Worm (Caenorhabditis elegans) whole organism, young adult: ENCODE data around the gene K08D12.3.
A peak's percentile ranks its signal among the peaks of the same experiment; 100 is the strongest.

Experiments
- B0035.1 ChIP-seq: sonication (generic microtip); optimal IDR thresholded peaks from 2 replicates; lab custom pipeline; 2016; ENCODE audit warnings: missing genetic modification characterization, mild to moderate bottlenecking, missing compliant biosample characterization, missing genotype, missing genetic modification reagents
- B0261.1 ChIP-seq: sonication (generic microtip); optimal IDR thresholded peaks from 2 replicates; lab custom pipeline; 2016; ENCODE audit warnings: mild to moderate bottlenecking, missing genetic modification characterization, moderate library complexity, missing compliant biosample characterization
- B0336.3 ChIP-seq: fragments of 200-800 bp; sonication (Bioruptor generic); IDR thresholded peaks from 2 replicates; pipeline ENCODE4 v1.3.6; 2022; ENCODE audit warnings: missing genetic modification characterization, missing compliant biosample characterization
- F23B12.7 ChIP-seq: sonication (generic microtip); optimal IDR thresholded peaks from 2 replicates; lab custom pipeline; 2017; ENCODE audit warnings: missing genetic modification characterization, mild to moderate bottlenecking, missing compliant biosample characterization, antibody characterized with exemption, moderate library complexity; ENCODE audit not compliant: insufficient read depth
- F39B2.1 ChIP-seq: fragments of 200-800 bp; sonication (Bioruptor generic); IDR thresholded peaks from 2 replicates; pipeline ENCODE4 v1.3.6; 2022; ENCODE audit warnings: missing genetic modification reagents, missing genetic modification characterization, missing compliant biosample characterization
- F55B11.4 ChIP-seq: sonication (generic microtip); optimal IDR thresholded peaks from 2 replicates; lab custom pipeline; 2016; ENCODE audit warnings: missing compliant biosample characterization, missing genetic modification characterization, borderline replicate concordance; ENCODE audit not compliant: insufficient read depth
- F57C9.4 ChIP-seq: sonication (generic microtip); optimal IDR thresholded peaks from 2 replicates; lab custom pipeline; 2017; ENCODE audit warnings: mild to moderate bottlenecking, missing genetic modification characterization, missing compliant biosample characterization
- T26A5.8 ChIP-seq: sonication (generic microtip); optimal IDR thresholded peaks from 2 replicates; lab custom pipeline; 2016; ENCODE audit warnings: missing genetic modification characterization, missing compliant biosample characterization
- Y53F4B.3 ChIP-seq: fragments of 200-800 bp; sonication (Bioruptor generic); IDR thresholded peaks from 2 replicates; pipeline ENCODE4 v1.3.6; 2022; ENCODE audit warnings: missing genetic modification reagents, missing genetic modification characterization, missing compliant biosample characterization
- Y53G8AR.9 ChIP-seq: fragments of 200-800 bp; sonication (Bioruptor generic); conservative IDR thresholded peaks from 2 replicates; pipeline ENCODE4 v1.3.6; 2022; ENCODE audit warnings: missing genetic modification reagents, missing genetic modification characterization, missing compliant biosample characterization
- attf-3 ChIP-seq: fragments of 200-800 bp; sonication (Bioruptor generic); conservative IDR thresholded peaks from 2 replicates; pipeline ENCODE4 v1.3.6; 2022; ENCODE audit warnings: missing genetic modification reagents, missing genetic modification characterization, missing compliant biosample characterization
- attf-5 ChIP-seq: fragments of 200-800 bp; sonication (Bioruptor generic); optimal IDR thresholded peaks from 2 replicates; lab custom pipeline; 2018; ENCODE audit warnings: mild to moderate bottlenecking, missing genetic modification characterization, missing compliant biosample characterization
- attf-6 ChIP-seq: fragments of 200-800 bp; sonication (Bioruptor generic); IDR thresholded peaks from 2 replicates; pipeline ENCODE4 v1.3.6; 2022; ENCODE audit warnings: missing genetic modification reagents, missing genetic modification characterization, missing compliant biosample characterization
- bed-1 ChIP-seq: fragments of 200-800 bp; sonication (Bioruptor generic); IDR thresholded peaks from 2 replicates; pipeline ENCODE4 v1.3.6; 2022; ENCODE audit warnings: missing genetic modification reagents, missing genetic modification characterization, missing compliant biosample characterization
- cebp-1 ChIP-seq, 2 experiments: fragments of 200-800 bp in 1 of 2; sonication (Bioruptor generic) in 1 of 2; sonication (generic microtip) in 1 of 2; IDR thresholded peaks in 1 of 2; optimal IDR thresholded peaks in 1 of 2; 2 replicates each; pipeline versions ENCODE4 v1.3.6 to Lab custom; 2017 to 2022; ENCODE audit warnings: missing compliant biosample characterization in 2 of 2, missing genetic modification characterization in 2 of 2, mild to moderate bottlenecking in 1 of 2, missing genetic modification reagents in 1 of 2, moderate library complexity in 1 of 2
- cebp-2 ChIP-seq: fragments of 200-800 bp; sonication (Bioruptor generic); IDR thresholded peaks from 2 replicates; pipeline ENCODE4 v1.3.6; 2022; ENCODE audit warnings: missing genetic modification characterization, missing compliant biosample characterization
- ceh-100 ChIP-seq: fragments of 200-800 bp; sonication (Bioruptor generic); IDR thresholded peaks from 2 replicates; pipeline ENCODE4 v1.3.6; 2022; ENCODE audit warnings: missing genetic modification reagents, missing genetic modification characterization, missing compliant biosample characterization
- ceh-27 ChIP-seq: fragments of 200-800 bp; sonication (Bioruptor generic); optimal IDR thresholded peaks from 2 replicates; lab custom pipeline; 2018; ENCODE audit warnings: mild to moderate bottlenecking, missing genetic modification characterization, moderate library complexity, missing compliant biosample characterization
- ceh-91 ChIP-seq: fragments of 200-800 bp; sonication (Bioruptor generic); IDR thresholded peaks from 2 replicates; pipeline ENCODE4 v1.3.6; 2022; ENCODE audit warnings: missing genetic modification reagents, missing genetic modification characterization, missing compliant biosample characterization
- dox-1 ChIP-seq: fragments of 200-800 bp; sonication (Bioruptor generic); IDR thresholded peaks from 2 replicates; pipeline ENCODE4 v1.3.6; 2022; ENCODE audit warnings: missing genetic modification reagents, missing genetic modification characterization, missing compliant biosample characterization
- dpff-1 ChIP-seq: sonication (generic microtip); optimal IDR thresholded peaks from 2 replicates; lab custom pipeline; 2017; ENCODE audit warnings: mild to moderate bottlenecking, missing genetic modification characterization, missing compliant biosample characterization
- egl-18 ChIP-seq: fragments of 200-800 bp; sonication (Bioruptor generic); IDR thresholded peaks from 2 replicates; pipeline ENCODE4 v1.3.6; 2022; ENCODE audit warnings: missing genetic modification reagents, missing genetic modification characterization, missing compliant biosample characterization
- gei-17 ChIP-seq: fragments of 200-800 bp; sonication (Bioruptor generic); optimal IDR thresholded peaks from 2 replicates; lab custom pipeline; 2018; ENCODE audit warnings: mild to moderate bottlenecking, missing genetic modification characterization, missing compliant biosample characterization
- him-1 ChIP-seq: sonication (generic microtip); optimal IDR thresholded peaks from 2 replicates; lab custom pipeline; 2016; ENCODE audit warnings: missing genotype, missing genetic modification reagents, missing genetic modification characterization, missing compliant biosample characterization
- lag-1 ChIP-seq: fragments of 200-800 bp; sonication (Bioruptor generic); IDR thresholded peaks from 2 replicates; pipeline ENCODE4 v1.3.6; 2022; ENCODE audit warnings: missing genetic modification reagents, missing genetic modification characterization, missing compliant biosample characterization
- let-607 ChIP-seq, 2 experiments: fragments of 200-800 bp in 1 of 2; sonication (Bioruptor generic) in 1 of 2; sonication (generic microtip) in 1 of 2; optimal IDR thresholded peaks; 2 replicates each; lab custom pipeline; 2016 to 2018; ENCODE audit warnings: mild to moderate bottlenecking in 2 of 2, missing compliant biosample characterization in 2 of 2, missing genetic modification characterization in 2 of 2, moderate library complexity in 2 of 2, missing genotype in 1 of 2
- lin-26 ChIP-seq: fragments of 200-800 bp; sonication (Bioruptor generic); IDR thresholded peaks from 2 replicates; pipeline ENCODE4 v1.3.6; 2022; ENCODE audit warnings: missing genetic modification reagents, missing genetic modification characterization, missing compliant biosample characterization
- lin-35 ChIP-seq, 3 experiments: fragments of 150-350 bp in 2 of 3; sonication (generic microtip) in 1 of 3; optimal IDR thresholded peaks; 2 replicates each; lab custom pipeline; 2014 to 2018; ENCODE audit warnings: missing biosample characterization in 3 of 3, missing genetic modification characterization in 3 of 3, missing genetic modification reagents in 3 of 3
- lin-40 ChIP-seq: sonication (generic microtip); optimal IDR thresholded peaks from 2 replicates; lab custom pipeline; 2016; ENCODE audit warnings: missing genetic modification characterization, mild to moderate bottlenecking, missing compliant biosample characterization, missing genotype, missing genetic modification reagents
- lin-54 ChIP-seq: fragments of 200-800 bp; sonication (Bioruptor generic); optimal IDR thresholded peaks from 2 replicates; lab custom pipeline; 2018; ENCODE audit warnings: mild to moderate bottlenecking, missing genetic modification characterization, missing compliant biosample characterization
- lsl-1 ChIP-seq: fragments of 200-800 bp; sonication (Bioruptor generic); optimal IDR thresholded peaks from 2 replicates; lab custom pipeline; 2018; ENCODE audit warnings: mild to moderate bottlenecking, missing genetic modification characterization, moderate library complexity, missing compliant biosample characterization
- madf-6 ChIP-seq: fragments of 200-800 bp; sonication (Bioruptor generic); IDR thresholded peaks from 2 replicates; pipeline ENCODE4 v1.3.6; 2022; ENCODE audit warnings: missing genetic modification reagents, missing genetic modification characterization, missing compliant biosample characterization
- mel-28 ChIP-seq: sonication (generic microtip); optimal IDR thresholded peaks from 2 replicates; lab custom pipeline; 2016; ENCODE audit warnings: borderline replicate concordance, mild to moderate bottlenecking, missing genetic modification characterization, missing compliant biosample characterization
- mxl-1 ChIP-seq: sonication (generic microtip); optimal IDR thresholded peaks from 2 replicates; lab custom pipeline; 2016; ENCODE audit warnings: missing genetic modification characterization, missing compliant biosample characterization
- nhr-80 ChIP-seq: sonication (generic microtip); optimal IDR thresholded peaks from 2 replicates; lab custom pipeline; 2016; ENCODE audit warnings: missing genetic modification characterization, missing compliant biosample characterization
- rec-8 ChIP-seq, 2 experiments: sonication (generic microtip); optimal IDR thresholded peaks; 2 replicates each; lab custom pipeline; 2016; ENCODE audit warnings: mild to moderate bottlenecking in 2 of 2, missing genetic modification characterization in 2 of 2, missing genetic modification reagents in 2 of 2, missing genotype in 2 of 2, missing biosample characterization in 1 of 2, missing compliant biosample characterization in 1 of 2, moderate library complexity in 1 of 2
- repo-1 ChIP-seq: sonication (generic microtip); optimal IDR thresholded peaks from 2 replicates; lab custom pipeline; 2017; ENCODE audit warnings: mild to moderate bottlenecking, missing genetic modification characterization, missing compliant biosample characterization
- rpc-1 ChIP-seq, 2 experiments: fragments of 150-350 bp in 1 of 2; sonication (generic microtip) in 1 of 2; optimal IDR thresholded peaks; 2 replicates each; lab custom pipeline; 2014 to 2018; ENCODE audit warnings: missing biosample characterization in 1 of 2, missing genetic modification characterization in 1 of 2, missing genetic modification reagents in 1 of 2, missing genotype in 1 of 2
- sdz-38 ChIP-seq: sonication (generic microtip); optimal IDR thresholded peaks from 2 replicates; lab custom pipeline; 2016; ENCODE audit warnings: missing genotype, missing genetic modification characterization, missing compliant biosample characterization
- snpc-4 ChIP-seq, 5 experiments: fragments of 150-350 bp in 1 of 5; sonication (generic microtip) in 4 of 5; optimal IDR thresholded peaks; 2 replicates each; lab custom pipeline; 2014 to 2018; ENCODE audit warnings: missing genetic modification characterization in 5 of 5, missing biosample characterization in 3 of 5, antibody characterized with exemption in 2 of 5, mild to moderate bottlenecking in 2 of 5, missing compliant biosample characterization in 2 of 5, missing genotype in 2 of 5, moderate library complexity in 2 of 5, missing genetic modification reagents in 1 of 5
- somi-1 ChIP-seq: fragments of 200-800 bp; sonication (Bioruptor generic); optimal IDR thresholded peaks from 2 replicates; lab custom pipeline; 2018; ENCODE audit warnings: mild to moderate bottlenecking, missing genetic modification characterization, missing compliant biosample characterization
- unc-130 ChIP-seq: sonication (generic microtip); optimal IDR thresholded peaks from 2 replicates; lab custom pipeline; 2016; ENCODE audit warnings: missing genetic modification reagents, missing genetic modification characterization, missing compliant biosample characterization
- zim-3 ChIP-seq: sonication (generic microtip); optimal IDR thresholded peaks from 2 replicates; lab custom pipeline; 2017; ENCODE audit warnings: mild to moderate bottlenecking, missing genetic modification characterization, moderate library complexity, missing compliant biosample characterization
- ztf-25 ChIP-seq: fragments of 200-800 bp; sonication (Bioruptor generic); IDR thresholded peaks from 2 replicates; pipeline ENCODE4 v1.3.6; 2022; ENCODE audit warnings: missing genetic modification reagents, missing genetic modification characterization, missing compliant biosample characterization
- ztf-28 ChIP-seq: fragments of 200-800 bp; sonication (Bioruptor generic); IDR thresholded peaks from 2 replicates; pipeline ENCODE4 v1.3.6; 2022; ENCODE audit warnings: missing genetic modification reagents, missing genetic modification characterization, missing compliant biosample characterization
- ztf-3 ChIP-seq: fragments of 200-800 bp; sonication (Bioruptor generic); optimal IDR thresholded peaks from 2 replicates; lab custom pipeline; 2018; ENCODE audit warnings: mild to moderate bottlenecking, missing genetic modification characterization, missing compliant biosample characterization

The K08D12.3 gene

ce11 chrIV:1738324-1738730 is 28.3 kb downstream of the K08D12.3 start (continued):
- no peak for TF ChIP-seq F23B12.7
- no peak for TF ChIP-seq T26A5.8 (tag; lab: Kevin White, UChicago)
- no peak; the same call in none of the 2 replicates for TF ChIP-seq dox-1
- peak; percentile 95 for TF ChIP-seq lsl-1 (GFP tag; lab: Kevin White, UChicago)
- peak; percentile 38 for TF ChIP-seq unc-130 (GFP tag; lab: Kevin White, UChicago)
- peak; percentile 92 for TF ChIP-seq lin-54 (GFP tag; lab: Kevin White, UChicago)
- TF ChIP-seq let-607 (tag; optimal IDR thresholded peaks at IDR 0.05; lab: Kevin White, UChicago): no peak
- peak; percentile 84 for TF ChIP-seq ceh-91 (GFP tag; lab: Robert Waterston, UW)
- peak; percentile 80 for TF ChIP-seq ceh-100 (GFP tag; lab: Robert Waterston, UW)
- no peak for TF ChIP-seq gei-17
- no peak for TF ChIP-seq mxl-1 (tag; lab: Kevin White, UChicago)
- no peak for TF ChIP-seq F55B11.4
- no peak for TF ChIP-seq lag-1
- TF ChIP-seq ceh-27: peak; percentile 6
- TF ChIP-seq cebp-1 (GFP tag; IDR thresholded peaks at IDR 0.05; lab: Robert Waterston, UW): no peak
- TF ChIP-seq cebp-1 (tag; optimal IDR thresholded peaks at IDR 0.05; lab: Kevin White, UChicago): peak; percentile 65
- peak; percentile 71 for TF ChIP-seq attf-3 (GFP tag; lab: Robert Waterston, UW)
- TF ChIP-seq Y53G8AR.9: peak; percentile 64; the same call in 1 of the 2 replicates
- TF ChIP-seq madf-6: peak; percentile 93
- TF ChIP-seq somi-1 (GFP tag; lab: Kevin White, UChicago): no peak
- TF ChIP-seq him-1 (tag; lab: Kevin White, UChicago): no peak
- no peak for TF ChIP-seq dpff-1 (tag; lab: Kevin White, UChicago)
- TF ChIP-seq lin-40 (tag; lab: Kevin White, UChicago): peak; percentile 42
- TF ChIP-seq sdz-38: no peak
- TF ChIP-seq ztf-28 (GFP tag; lab: Robert Waterston, UW): no peak
- TF ChIP-seq cebp-2 (GFP tag; lab: Robert Waterston, UW): no peak
- TF ChIP-seq ztf-25: no peak
- TF ChIP-seq zim-3 (tag; lab: Kevin White, UChicago): no peak
- TF ChIP-seq mel-28: no peak
- peak; percentile 40 for TF ChIP-seq attf-5
- no peak for TF ChIP-seq rpc-1 (optimal IDR thresholded peaks at IDR 0.05; lab: Kevin White, UChicago)
- TF ChIP-seq rpc-1 (tag; optimal IDR thresholded peaks at IDR 0.05; lab: Kevin White, UChicago): no peak
- TF ChIP-seq Y53F4B.3: no peak
- TF ChIP-seq bed-1 (GFP tag; lab: Robert Waterston, UW): no peak
- no peak for TF ChIP-seq F39B2.1
- TF ChIP-seq ztf-3: no peak
- TF ChIP-seq B0035.1 (tag; lab: Kevin White, UChicago): no peak
- no peak for TF ChIP-seq egl-18 (GFP tag; lab: Robert Waterston, UW)
- TF ChIP-seq nhr-80 (tag; lab: Kevin White, UChicago): no peak
- TF ChIP-seq repo-1: peak; percentile 50
- no peak for TF ChIP-seq snpc-4 (GFP tag; optimal IDR thresholded peaks at IDR 0.05; lab: Kevin White, UChicago)
- TF ChIP-seq snpc-4 (tag; optimal IDR thresholded peaks at IDR 0.05; lab: Kevin White, UChicago): peak in 2 of 4 experiments; percentile 13 to 52
- TF ChIP-seq rec-8 (tag; optimal IDR thresholded peaks at IDR 0.05; lab: Kevin White, UChicago): no peak
- TF ChIP-seq F57C9.4 (tag; lab: Kevin White, UChicago): no peak
- TF ChIP-seq B0336.3 (GFP tag; lab: Robert Waterston, UW): peak; percentile 73; the same call in 1 of the 2 replicates
- no peak for TF ChIP-seq B0261.1
- TF ChIP-seq lin-26 (GFP tag; lab: Robert Waterston, UW): 0 out of 2 replicates have a peak, but pooled peaks have one; percentile 42
- no peak for TF ChIP-seq attf-6 (GFP tag; lab: Robert Waterston, UW)
- peak in 1 of 3 experiments; percentile 61 for TF ChIP-seq lin-35 (GFP tag; optimal IDR thresholded peaks at IDR 0.05; lab: Kevin White, UChicago)
